Worm (Caenorhabditis elegans) whole organism, midembryonic: Measurements from ENCODE around the gene F47B10.3.

ENCODE experiments used
- T22C8.4 ChIP-seq: fragments of 200-800 bp; sonication (Bioruptor generic); IDR thresholded peaks from 2 replicates; pipeline ENCODE4 v1.3.6; 2022; ENCODE audit warnings: missing genetic modification characterization, missing compliant biosample characterization
- tab-1 ChIP-seq: fragments of 200-800 bp; sonication (Bioruptor generic); IDR thresholded peaks from 2 replicates; pipeline ENCODE4 v1.3.6; 2022; ENCODE audit warnings: missing genetic modification characterization, missing compliant biosample characterization
- ztf-29 ChIP-seq: fragments of 200-800 bp; sonication (Bioruptor generic); IDR thresholded peaks from 2 replicates; pipeline ENCODE4 v1.3.6; 2022; ENCODE audit warnings: missing genetic modification reagents, missing genetic modification characterization, missing compliant biosample characterization

- TF ChIP-seq tab-1 = no peak
- no peak for TF ChIP-seq T22C8.4
- TF ChIP-seq ztf-29 (GFP tag; lab: Robert Waterston, UW) = no peak
These were observed 40.3 kb upstream of the F47B10.3 start for ce11 chrX:10851735-10852134.
